Fruit fly (Drosophila melanogaster) whole organism, adult: ENCODE measurements around the gene schlank.

Experiments
- CG11617 ChIP-seq: fragments of 200-800 bp; sonication (Bioruptor generic); optimal IDR thresholded peaks from 2 replicates; lab custom pipeline; 2017; ENCODE audit warnings: mild to moderate bottlenecking, missing biosample characterization, missing genetic modification reagents, missing genetic modification characterization
- CG12768 ChIP-seq: fragments of 200-800 bp; sonication (Bioruptor generic); optimal IDR thresholded peaks from 2 replicates; lab custom pipeline; 2017; ENCODE audit warnings: missing biosample characterization, missing genetic modification characterization, mild to moderate bottlenecking, moderate library complexity, missing genetic modification reagents
- CG14711 ChIP-seq: fragments of 200-800 bp; sonication (Bioruptor generic); optimal IDR thresholded peaks from 2 replicates; lab custom pipeline; 2018; ENCODE audit warnings: missing biosample characterization, mild to moderate bottlenecking, missing genetic modification characterization, moderate library complexity
- CG1620 ChIP-seq: fragments of 200-800 bp; sonication (Bioruptor generic); optimal IDR thresholded peaks from 2 replicates; lab custom pipeline; 2016; ENCODE audit warnings: missing biosample characterization, missing genetic modification characterization
- CG33017 ChIP-seq: fragments of 200-800 bp; sonication (Bioruptor generic); optimal IDR thresholded peaks from 2 replicates; lab custom pipeline; 2018; ENCODE audit warnings: missing biosample characterization, mild to moderate bottlenecking, missing genetic modification characterization, moderate library complexity
- CG5204 ChIP-seq: fragments of 200-800 bp; sonication (Bioruptor generic); optimal IDR thresholded peaks from 2 replicates; lab custom pipeline; 2016; ENCODE audit warnings: missing biosample characterization, missing genetic modification characterization
- CG7045 ChIP-seq: fragments of 200-800 bp; sonication (Bioruptor generic); optimal IDR thresholded peaks from 2 replicates; lab custom pipeline; 2017; ENCODE audit warnings: missing biosample characterization, mild to moderate bottlenecking, missing genetic modification characterization
- CG7101 ChIP-seq: fragments of 200-800 bp; sonication (Bioruptor generic); optimal IDR thresholded peaks from 2 replicates; lab custom pipeline; 2018; ENCODE audit warnings: missing biosample characterization, mild to moderate bottlenecking, missing genetic modification characterization, moderate library complexity
- Clk ChIP-seq: fragments of 200-800 bp; sonication (Bioruptor generic); optimal IDR thresholded peaks from 2 replicates; lab custom pipeline; 2017; ENCODE audit warnings: missing biosample characterization, missing genetic modification characterization
- Crg-1 ChIP-seq: fragments of 200-800 bp; sonication (Bioruptor generic); optimal IDR thresholded peaks from 2 replicates; lab custom pipeline; 2016; ENCODE audit warnings: missing biosample characterization, missing genetic modification characterization
- Hr96 ChIP-seq: fragments of 200-800 bp; sonication (Bioruptor generic); optimal IDR thresholded peaks from 2 replicates; lab custom pipeline; 2016; ENCODE audit warnings: missing biosample characterization, missing genetic modification characterization
- Mnt ChIP-seq: fragments of 200-800 bp; sonication (Bioruptor generic); optimal IDR thresholded peaks from 2 replicates; lab custom pipeline; 2016; ENCODE audit warnings: missing biosample characterization, mild to moderate bottlenecking, missing genetic modification characterization
- bab1 ChIP-seq: fragments of 200-800 bp; sonication (Bioruptor generic); optimal IDR thresholded peaks from 3 replicates; lab custom pipeline; 2019; ENCODE audit warnings: missing biosample characterization, mild to moderate bottlenecking, missing genetic modification characterization, moderate library complexity
- cic ChIP-seq: fragments of 200-800 bp; sonication (Bioruptor generic); optimal IDR thresholded peaks from 2 replicates; lab custom pipeline; 2017; ENCODE audit warnings: missing biosample characterization, mild to moderate bottlenecking, missing genetic modification characterization, moderate library complexity
- cnc ChIP-seq, 2 experiments: fragments of >200 bp; optimal IDR thresholded peaks; 2 replicates each; lab custom pipeline; 2017
- kay ChIP-seq: fragments of 200-800 bp; sonication (Bioruptor generic); peaks from one replicate; lab custom pipeline; 2016; ENCODE audit warnings: missing biosample characterization, missing genetic modification characterization, borderline replicate concordance
- ovo ChIP-seq: fragments of 200-800 bp; sonication (Bioruptor generic); optimal IDR thresholded peaks from 2 replicates; lab custom pipeline; 2016; ENCODE audit warnings: missing biosample characterization, missing genetic modification characterization
- pad ChIP-seq: fragments of 200-800 bp; sonication (Bioruptor generic); optimal IDR thresholded peaks from 3 replicates; lab custom pipeline; 2017; ENCODE audit warnings: missing biosample characterization, missing genetic modification characterization, mild to moderate bottlenecking, moderate library complexity, missing genetic modification reagents
- tj ChIP-seq: fragments of 200-800 bp; sonication (Bioruptor generic); optimal IDR thresholded peaks from 3 replicates; lab custom pipeline; 2017; ENCODE audit warnings: missing biosample characterization, mild to moderate bottlenecking, missing genetic modification characterization, moderate library complexity
- toe ChIP-seq: fragments of 200-800 bp; sonication (Bioruptor generic); optimal IDR thresholded peaks from 2 replicates; lab custom pipeline; 2016; ENCODE audit warnings: missing biosample characterization, missing genetic modification characterization

schlank gene

DNA sequence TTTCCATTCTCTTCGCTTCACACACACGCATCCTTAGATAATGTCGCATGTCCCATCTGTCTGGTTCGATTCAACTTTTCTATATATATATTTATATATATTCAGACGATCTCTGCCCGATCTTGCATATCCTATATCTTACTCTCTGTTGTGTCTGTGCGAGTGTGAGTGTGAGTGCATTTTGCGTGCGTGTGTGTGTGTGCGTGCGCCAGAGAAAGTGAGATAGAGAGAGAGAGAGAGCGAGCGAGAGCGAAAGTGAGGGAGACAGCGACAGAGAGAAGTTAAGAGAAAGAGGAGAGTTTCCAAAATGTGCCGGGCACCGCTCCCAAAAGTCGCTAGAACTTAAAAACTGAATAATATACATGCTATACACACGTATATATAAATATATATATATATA lies 35.3 kb downstream of the schlank start:
- no peak for TF ChIP-seq CG7101
- no peak for TF ChIP-seq CG7045 (GFP tag; lab: Kevin White, UChicago)
- TF ChIP-seq cnc (optimal IDR thresholded peaks at IDR 0.05; lab: Kevin White, UChicago) = no peak
- TF ChIP-seq toe (GFP tag; lab: Kevin White, UChicago) = no peak
- TF ChIP-seq Crg-1 (GFP tag; lab: Kevin White, UChicago) = no peak
- no peak for TF ChIP-seq pad
- TF ChIP-seq Mnt = no peak
- no peak for TF ChIP-seq CG5204 (GFP tag; lab: Kevin White, UChicago)
- TF ChIP-seq CG12768 (GFP tag; lab: Kevin White, UChicago) = no peak

DNA sequence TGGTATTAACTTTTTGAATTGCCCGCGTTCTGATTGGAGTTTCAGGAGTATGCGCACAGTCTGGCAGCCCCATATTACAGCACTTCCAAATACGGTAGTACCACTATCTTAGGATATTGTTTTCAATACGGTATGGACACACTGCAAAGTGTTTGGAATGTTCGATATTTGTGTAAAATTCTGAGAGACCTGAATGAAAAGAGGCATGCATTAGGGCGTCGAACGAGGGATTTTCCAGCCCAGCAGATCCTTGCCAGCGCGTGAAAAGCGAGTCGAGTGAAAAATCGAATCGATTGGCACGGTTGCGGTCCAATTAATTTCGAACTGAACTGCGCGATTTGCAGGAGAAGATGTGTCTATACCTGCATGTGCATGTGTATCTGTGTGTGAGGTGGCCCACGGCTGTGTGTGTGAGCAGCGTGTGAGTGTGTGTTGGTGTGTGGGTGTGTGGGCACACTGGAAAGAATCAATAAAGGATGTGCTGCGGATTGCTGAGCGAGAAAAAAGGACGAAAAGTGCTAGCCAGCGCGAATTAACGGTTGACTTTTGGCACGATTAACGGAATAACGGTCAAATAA lies 41.5 kb downstream of the schlank start, which contains the start of gene dtn:
dtn (plus strand) TSS at position 176 of the 578 bp plus-strand sequence.
- TF ChIP-seq CG12768 (GFP tag; lab: Kevin White, UChicago) (no peak), ovo (no peak), bab1 (GFP tag; lab: Kevin White, UChicago) (no peak), pad (peak; percentile 30), toe (GFP tag; lab: Kevin White, UChicago) (no peak), Mnt (peak; percentile 18), CG1620 (GFP tag; lab: Kevin White, UChicago) (no peak), CG5204 (GFP tag; lab: Kevin White, UChicago) (no peak), tj (GFP tag; lab: Kevin White, UChicago) (no peak), CG7101 (no peak)

- peak; percentile 98 for TF ChIP-seq tj (GFP tag; lab: Kevin White, UChicago)
- TF ChIP-seq cnc (optimal IDR thresholded peaks at IDR 0.05; lab: Kevin White, UChicago) = no peak
- peak; percentile 97 for TF ChIP-seq CG11617 (GFP tag; lab: Kevin White, UChicago)
- peak; percentile 95 for TF ChIP-seq bab1 (GFP tag; lab: Kevin White, UChicago)
- TF ChIP-seq kay (GFP tag; lab: Kevin White, UChicago) = peak; percentile 99
- TF ChIP-seq CG7045 (GFP tag; lab: Kevin White, UChicago) = peak; percentile 82
- TF ChIP-seq Crg-1 (GFP tag; lab: Kevin White, UChicago) = peak; percentile 76
- TF ChIP-seq CG5204 (GFP tag; lab: Kevin White, UChicago) = no peak
- peak; percentile 74 for TF ChIP-seq Clk (GFP tag; lab: Kevin White, UChicago)
- TF ChIP-seq Mnt = peak; percentile 91
- no peak for TF ChIP-seq toe (GFP tag; lab: Kevin White, UChicago)
- TF ChIP-seq CG33017 (tag; lab: Kevin White, UChicago) = peak; percentile 86
- TF ChIP-seq CG7101 = peak; percentile 96
- peak; percentile 83 for TF ChIP-seq CG14711 (tag; lab: Kevin White, UChicago)
- TF ChIP-seq ovo = peak; percentile 89
- TF ChIP-seq CG1620 (GFP tag; lab: Kevin White, UChicago) = peak; percentile 80
- TF ChIP-seq Hr96 (GFP tag; lab: Kevin White, UChicago) = no peak
- TF ChIP-seq CG12768 (GFP tag; lab: Kevin White, UChicago) = peak; percentile 84
- TF ChIP-seq cic (GFP tag; lab: Kevin White, UChicago) = peak; percentile 75
- peak; percentile 85 for TF ChIP-seq pad
Observed at dm6 chrX:6224225-6225190, 42.5 kb downstream of the schlank start, which contains the start of gene sqh. TSS of gene sqh (minus strand) at chrX:6225140.

DNA sequence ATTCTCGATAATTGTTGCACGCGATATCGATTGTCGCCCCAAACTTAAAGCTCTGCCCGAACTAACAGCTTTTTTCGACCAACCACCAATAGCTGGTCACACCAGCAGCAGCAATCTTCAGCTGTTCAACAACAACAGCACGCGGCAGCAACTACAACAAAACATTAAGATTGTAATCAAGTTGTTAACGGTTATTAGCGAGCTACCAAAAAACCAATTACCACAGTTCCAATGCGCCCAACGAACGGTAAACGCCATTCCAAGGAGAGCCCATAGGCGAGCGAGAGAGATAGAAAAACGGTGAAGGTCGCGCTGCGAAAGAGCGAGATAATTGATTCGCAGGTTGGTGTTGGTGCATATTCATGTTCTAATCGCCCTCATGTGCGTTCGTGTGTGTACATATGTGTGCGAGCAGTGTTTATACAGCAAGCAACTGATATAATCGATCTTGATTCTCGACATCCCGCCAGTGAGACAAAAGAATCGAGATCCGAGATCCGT lies 47.1 kb downstream of the schlank start, which contains the start of gene Efr:
Efr (plus strand) TSS at position 113 of the 501 bp plus-strand sequence.
- TF ChIP-seq pad (peak; percentile 73), bab1 (GFP tag; lab: Kevin White, UChicago) (peak; percentile 70), CG11617 (GFP tag; lab: Kevin White, UChicago) (no peak), CG12768 (GFP tag; lab: Kevin White, UChicago) (no peak), cic (GFP tag; lab: Kevin White, UChicago) (peak; percentile 64), ovo (peak; percentile 85), CG14711 (tag; lab: Kevin White, UChicago) (peak; percentile 10), Mnt (peak; percentile 76)

dm6 chrX:6219227-6219626 lies 47.8 kb downstream of the schlank start, which contains the start of gene Btnd:
TSS of gene Btnd (minus strand) at chrX:6219327.
- TF ChIP-seq CG5204 (GFP tag; lab: Kevin White, UChicago) = no peak
- no peak for TF ChIP-seq CG7101
- no peak for TF ChIP-seq CG7045 (GFP tag; lab: Kevin White, UChicago)
- TF ChIP-seq Mnt = no peak
- no peak for TF ChIP-seq cnc (optimal IDR thresholded peaks at IDR 0.05; lab: Kevin White, UChicago)
- TF ChIP-seq ovo = no peak
- no peak for TF ChIP-seq toe (GFP tag; lab: Kevin White, UChicago)
- no peak for TF ChIP-seq tj (GFP tag; lab: Kevin White, UChicago)
- no peak for TF ChIP-seq CG33017 (tag; lab: Kevin White, UChicago)
- no peak for TF ChIP-seq Hr96 (GFP tag; lab: Kevin White, UChicago)
- TF ChIP-seq kay (GFP tag; lab: Kevin White, UChicago) = no peak
- no peak for TF ChIP-seq cic (GFP tag; lab: Kevin White, UChicago)
- TF ChIP-seq CG14711 (tag; lab: Kevin White, UChicago) = no peak
- no peak for TF ChIP-seq CG12768 (GFP tag; lab: Kevin White, UChicago)
- no peak for TF ChIP-seq Clk (GFP tag; lab: Kevin White, UChicago)
- TF ChIP-seq CG11617 (GFP tag; lab: Kevin White, UChicago) = no peak
- no peak for TF ChIP-seq pad
- TF ChIP-seq bab1 (GFP tag; lab: Kevin White, UChicago) = no peak
